Fruit fly (Drosophila melanogaster): ENCODE data around the gene Culd.
A peak's percentile ranks its signal among the peaks of the same experiment; 100 is the strongest.

The Culd gene

DNA sequence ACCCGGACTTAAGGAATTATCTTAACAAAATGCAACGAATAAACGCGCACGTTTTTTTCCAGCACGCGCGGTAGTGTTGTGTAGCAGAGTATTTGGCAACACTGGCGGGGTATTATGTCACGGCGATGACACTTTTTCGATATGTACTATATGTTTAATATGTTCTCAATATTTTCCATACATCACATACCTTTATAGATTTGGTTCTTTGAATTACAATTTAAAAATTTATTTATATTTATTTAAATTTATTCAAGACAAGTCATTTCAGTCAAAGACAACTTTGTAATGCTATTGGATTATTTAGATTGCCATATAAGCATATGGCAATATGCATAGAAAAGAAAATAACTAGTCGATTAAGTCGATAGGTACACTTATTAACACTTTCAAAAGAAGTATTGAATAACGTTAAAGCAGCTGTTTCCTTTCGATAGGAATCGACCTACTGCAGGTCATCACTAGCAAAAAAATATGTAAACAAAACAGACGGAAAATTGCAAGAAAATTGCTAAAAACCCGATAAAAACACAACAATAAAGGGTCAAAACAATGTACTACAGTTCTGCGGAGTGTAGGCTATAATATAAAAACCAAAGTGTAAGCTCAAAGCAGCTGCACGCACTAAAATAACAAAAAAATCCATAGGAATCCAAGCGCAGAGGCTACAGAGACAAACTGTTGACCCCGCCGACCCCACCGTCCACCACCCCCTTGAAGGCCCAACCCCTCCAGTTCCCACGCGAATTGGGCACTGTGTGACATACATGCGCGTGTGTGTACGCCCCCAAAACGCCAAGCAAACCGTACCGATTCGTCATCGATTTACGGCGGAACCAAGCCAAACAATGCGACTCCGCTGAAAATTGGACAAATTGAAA, 9.8 kb downstream of the Culd start, which contains the start of the genes CG7182 and GAPcenA (continued):
- peak; percentile 24 for TF ChIP-seq CG31388 (GFP tag; optimal IDR thresholded peaks at IDR 0.05)
- peak; percentile 10 for TF ChIP-seq CG13123 (GFP tag; optimal IDR thresholded peaks at IDR 0.05)
- TF ChIP-seq bab2 (GFP tag; optimal IDR thresholded peaks at IDR 0.05): peak; percentile 7
- TF ChIP-seq sd (tag; optimal IDR thresholded peaks at IDR 0.05): peak; percentile 33
- peak; percentile 97 for TF ChIP-seq CG11560 (tag; IDR thresholded peaks at IDR 0.05)
- no peak for TF ChIP-seq tx (GFP tag; optimal IDR thresholded peaks at IDR 0.05)
- TF ChIP-seq amos (GFP tag; IDR thresholded peaks at IDR 0.05; ENCODE audit: partially characterized antibody): peak; percentile 35; the same call in 1 of the 2 replicates
- peak; percentile 72 for TF ChIP-seq Dll (GFP tag; IDR thresholded peaks at IDR 0.05; ENCODE audit: partially characterized antibody)
- TF ChIP-seq trem (tag; optimal IDR thresholded peaks at IDR 0.05): peak; percentile 84
- TF ChIP-seq B-H1 (GFP tag; IDR thresholded peaks at IDR 0.05): no peak
- peak; percentile 75 for TF ChIP-seq CG18599 (GFP tag; optimal IDR thresholded peaks at IDR 0.05)
- TF ChIP-seq dmrt11E (tag; optimal IDR thresholded peaks at IDR 0.05): peak; percentile 65
- peak; percentile 5 for TF ChIP-seq Dip3 (GFP tag; optimal IDR thresholded peaks at IDR 0.05)
- no peak for TF ChIP-seq CG12219 (GFP tag; optimal IDR thresholded peaks at IDR 0.05)
- TF ChIP-seq oc (tag; optimal IDR thresholded peaks at IDR 0.05): no peak
- peak; percentile 52 for TF ChIP-seq CG15011 (GFP tag; optimal IDR thresholded peaks at IDR 0.05)
- peak; percentile 53 for TF ChIP-seq CG8388 (GFP tag; optimal IDR thresholded peaks at IDR 0.05)
- peak; percentile 59 for TF ChIP-seq Blimp-1 (GFP tag; optimal IDR thresholded peaks at IDR 0.05)
- TF ChIP-seq fu2 (GFP tag; optimal IDR thresholded peaks at IDR 0.05): peak; percentile 29
- peak; percentile 35 for TF ChIP-seq schlank (tag; optimal IDR thresholded peaks at IDR 0.05)
- TF ChIP-seq gcm (GFP tag; optimal IDR thresholded peaks at IDR 0.05): no peak
- peak; percentile 86 for TF ChIP-seq Sry-δ (GFP tag; optimal IDR thresholded peaks at IDR 0.05)
- TF ChIP-seq CG2202 (tag; optimal IDR thresholded peaks at IDR 0.05): peak; percentile 23
- no peak for TF ChIP-seq CG30431 (GFP tag; optimal IDR thresholded peaks at IDR 0.05)
- TF ChIP-seq Hr3 (GFP tag; optimal IDR thresholded peaks at IDR 0.05): peak; percentile 82
- TF ChIP-seq cg (GFP tag; optimal IDR thresholded peaks at IDR 0.05): peak; percentile 31
- peak; percentile 90 for TF ChIP-seq CG14710 (tag; optimal IDR thresholded peaks at IDR 0.05)
- no peak for TF ChIP-seq pros (GFP tag; optimal IDR thresholded peaks at IDR 0.05)
- 0 out of 3 replicates have a peak, but pooled peaks have one; percentile 48 for TF ChIP-seq Doc3 (GFP tag; IDR thresholded peaks at IDR 0.05; ENCODE audit: partially characterized antibody)
- TF ChIP-seq CG12744 (GFP tag; optimal IDR thresholded peaks at IDR 0.05): peak; percentile 10
- TF ChIP-seq sisA (GFP tag; IDR thresholded peaks at IDR 0.05): peak; percentile 58
- TF ChIP-seq lbe (GFP tag; optimal IDR thresholded peaks at IDR 0.05): peak; percentile 76
- TF ChIP-seq lola (GFP tag; optimal IDR thresholded peaks at IDR 0.05): peak in 1 of 3 experiments; percentile 77
- peak in 1 of 2 experiments; percentile 46 for TF ChIP-seq insv (GFP tag; optimal IDR thresholded peaks at IDR 0.05)
- no peak for TF ChIP-seq CG5953 (GFP tag; IDR thresholded peaks at IDR 0.05)
- no peak for TF ChIP-seq GATAe (GFP tag; conservative IDR thresholded peaks at IDR 0.05)
- peak; percentile 19 for TF ChIP-seq CG13624 (GFP tag; optimal IDR thresholded peaks at IDR 0.05)
- peak; percentile 73 for TF ChIP-seq mam (GFP tag; optimal IDR thresholded peaks at IDR 0.05)
- TF ChIP-seq knrl (GFP tag; IDR thresholded peaks at IDR 0.05; ENCODE audit: partially characterized antibody): peak; percentile 71; the same call in 2 of the 3 replicates
- TF ChIP-seq CG31365 (tag; optimal IDR thresholded peaks at IDR 0.05): no peak
- TF ChIP-seq hth (optimal IDR thresholded peaks at IDR 0.05): no peak
- TF ChIP-seq pan (optimal IDR thresholded peaks at IDR 0.05): no peak
- peak in 1 of 2 experiments; percentile 45 for TF ChIP-seq pan (GFP tag; optimal IDR thresholded peaks at IDR 0.05 in 1 of 2, IDR thresholded peaks at IDR 0.05 in 1 of 2)
- TF ChIP-seq CG30020 (tag; optimal IDR thresholded peaks at IDR 0.05): peak; percentile 82
- TF ChIP-seq scrt (GFP tag; optimal IDR thresholded peaks at IDR 0.05): peak; percentile 48
- peak; percentile 36 for TF ChIP-seq HLH54F (GFP tag; optimal IDR thresholded peaks at IDR 0.05)
- TF ChIP-seq pita (GFP tag; optimal IDR thresholded peaks at IDR 0.05): no peak
- no peak for TF ChIP-seq CG7786 (GFP tag; optimal IDR thresholded peaks at IDR 0.05)

Measured in whole organism, embryonic.